Worm (Caenorhabditis elegans) whole organism, L4 larva: ENCODE data around the gene brc-2.
A peak's percentile ranks its signal among the peaks of the same experiment; 100 is the strongest.

Experiments
- D1046.2 ChIP-seq: fragments of 200-800 bp; sonication (Bioruptor generic); IDR thresholded peaks from 2 replicates; pipeline ENCODE4 v1.3.6; 2022; ENCODE audit warnings: missing genetic modification characterization, missing compliant biosample characterization
- F37D6.2 ChIP-seq: sonication (generic microtip); optimal IDR thresholded peaks from 2 replicates; lab custom pipeline; 2016; ENCODE audit warnings: mild to moderate bottlenecking, missing genetic modification characterization, missing compliant biosample characterization
- F44E2.7 ChIP-seq: fragments of 200-800 bp; sonication (Bioruptor generic); IDR thresholded peaks from 2 replicates; pipeline ENCODE4 v2.1.2; 2022; ENCODE audit warnings: missing genetic modification characterization, missing compliant biosample characterization
- F49E8.2 ChIP-seq: sonication (generic microtip); optimal IDR thresholded peaks from 2 replicates; lab custom pipeline; 2016; ENCODE audit warnings: missing compliant biosample characterization, mild to moderate bottlenecking, missing genetic modification characterization, borderline replicate concordance
- T26A8.4 ChIP-seq: fragments of 200-800 bp; sonication (Bioruptor generic); IDR thresholded peaks from 2 replicates; pipeline ENCODE4 v1.3.6; 2022; ENCODE audit warnings: missing genetic modification characterization, missing compliant biosample characterization
- Y105C5A.15 ChIP-seq: fragments of 200-800 bp; sonication (Bioruptor generic); IDR thresholded peaks from 2 replicates; pipeline ENCODE4 v1.3.6; 2022; ENCODE audit warnings: missing genetic modification characterization, missing compliant biosample characterization
- Y48G9A.11 ChIP-seq: fragments of 200-800 bp; sonication (Bioruptor generic); IDR thresholded peaks from 2 replicates; pipeline ENCODE4 v1.3.6; 2022; ENCODE audit warnings: missing genetic modification reagents, missing genetic modification characterization, missing compliant biosample characterization
- Y5F2A.4 ChIP-seq: fragments of 200-800 bp; sonication (Bioruptor generic); optimal IDR thresholded peaks from 2 replicates; lab custom pipeline; 2018; ENCODE audit warnings: mild to moderate bottlenecking, missing genetic modification characterization, missing compliant biosample characterization
- ZK546.5 ChIP-seq, 2 experiments: sonication (generic microtip); optimal IDR thresholded peaks; 2 replicates each; lab custom pipeline; 2017; ENCODE audit warnings: missing biosample characterization in 2 of 2, missing genetic modification characterization in 2 of 2
- aha-1 ChIP-seq: fragments of 150-350 bp; peaks from one replicate; lab custom pipeline; 2014; ENCODE audit warnings: missing biosample characterization, missing genetic modification characterization
- ama-1 ChIP-seq: fragments of 150-350 bp; optimal IDR thresholded peaks from 2 replicates; lab custom pipeline; 2014; ENCODE audit warnings: inconsistent platforms, mixed read lengths
- ceh-44 ChIP-seq: fragments of 200-800 bp; sonication (Bioruptor generic); IDR thresholded peaks from 2 replicates; pipeline ENCODE4 v1.3.6; 2022; ENCODE audit warnings: missing genetic modification reagents, missing genetic modification characterization, missing compliant biosample characterization
- ceh-62 ChIP-seq: sonication (generic microtip); optimal IDR thresholded peaks from 2 replicates; lab custom pipeline; 2017; ENCODE audit warnings: missing biosample characterization, missing genetic modification characterization
- ctbp-1 ChIP-seq: fragments of 200-800 bp; sonication (Bioruptor generic); IDR thresholded peaks from 2 replicates; pipeline ENCODE4 v1.3.6; 2022; ENCODE audit warnings: missing genetic modification reagents, missing genetic modification characterization, missing compliant biosample characterization
- daf-12 ChIP-seq: fragments of 150-350 bp; optimal IDR thresholded peaks from 2 replicates; lab custom pipeline; 2014; ENCODE audit warnings: missing biosample characterization, missing genetic modification reagents, missing genetic modification characterization
- daf-8 ChIP-seq: fragments of 200-800 bp; sonication (Bioruptor generic); IDR thresholded peaks from 2 replicates; pipeline ENCODE4 v1.3.6; 2022; ENCODE audit warnings: missing genetic modification characterization, missing compliant biosample characterization
- dmd-6 ChIP-seq: fragments of 200-800 bp; sonication (Bioruptor generic); IDR thresholded peaks from 2 replicates; pipeline ENCODE4 v1.3.6; 2022; ENCODE audit warnings: missing genetic modification reagents, missing genetic modification characterization, missing compliant biosample characterization
- duxl-1 ChIP-seq: sonication (generic microtip); optimal IDR thresholded peaks from 2 replicates; lab custom pipeline; 2016; ENCODE audit warnings: mild to moderate bottlenecking, missing genetic modification characterization, moderate library complexity, missing compliant biosample characterization; ENCODE audit not compliant: poor library complexity
- egl-27 ChIP-seq: sonication (generic microtip); optimal IDR thresholded peaks from 3 replicates; lab custom pipeline; 2017; ENCODE audit warnings: missing biosample characterization, missing genetic modification reagents, missing genetic modification characterization
- fos-1 ChIP-seq: fragments of 150-350 bp; optimal IDR thresholded peaks from 2 replicates; lab custom pipeline; 2014; ENCODE audit warnings: missing biosample characterization, missing genetic modification characterization
- gei-8 ChIP-seq: fragments of 200-800 bp; sonication (Bioruptor generic); optimal IDR thresholded peaks from 2 replicates; lab custom pipeline; 2018; ENCODE audit warnings: mild to moderate bottlenecking, missing genetic modification characterization, missing compliant biosample characterization
- hif-1 ChIP-seq, 2 experiments: sonication (generic microtip); optimal IDR thresholded peaks; 2 replicates each; lab custom pipeline; 2016 to 2017; ENCODE audit warnings: missing compliant biosample characterization in 2 of 2, missing genetic modification characterization in 2 of 2, missing genetic modification reagents in 2 of 2, missing genotype in 2 of 2, mild to moderate bottlenecking in 1 of 2
- hlh-30 ChIP-seq: sonication (generic microtip); optimal IDR thresholded peaks from 2 replicates; lab custom pipeline; 2017; ENCODE audit warnings: antibody characterized with exemption, mild to moderate bottlenecking, missing genetic modification characterization, missing compliant biosample characterization; ENCODE audit not compliant: insufficient read depth
- lim-7 ChIP-seq: fragments of 200-800 bp; sonication (Bioruptor generic); IDR thresholded peaks from 2 replicates; pipeline ENCODE4 v1.3.6; 2022; ENCODE audit warnings: missing genetic modification characterization, missing compliant biosample characterization
- lin-1 ChIP-seq: fragments of 200-800 bp; sonication (Bioruptor generic); IDR thresholded peaks from 2 replicates; pipeline ENCODE4 v1.3.6; 2022; ENCODE audit warnings: missing genetic modification reagents, missing genetic modification characterization, missing compliant biosample characterization
- lin-38 ChIP-seq: fragments of 200-800 bp; sonication (Bioruptor generic); IDR thresholded peaks from 2 replicates; pipeline ENCODE4 v1.3.6; 2022; ENCODE audit warnings: missing genetic modification reagents, missing genetic modification characterization, missing compliant biosample characterization
- lsy-2 ChIP-seq, 2 experiments: fragments of 150-350 bp in 1 of 2; sonication (generic microtip) in 1 of 2; optimal IDR thresholded peaks; 2 replicates each; lab custom pipeline; 2014 to 2017; ENCODE audit warnings: missing biosample characterization in 2 of 2, missing genetic modification characterization in 2 of 2
- madf-5 ChIP-seq, 2 experiments: fragments of 200-800 bp; sonication (Bioruptor generic); IDR thresholded peaks; 2 replicates each; pipeline ENCODE4 v1.3.6; 2022; ENCODE audit warnings: missing compliant biosample characterization in 2 of 2, missing genetic modification characterization in 2 of 2
- mep-1 ChIP-seq: fragments of 150-350 bp; sonication (generic microtip); optimal IDR thresholded peaks from 3 replicates; lab custom pipeline; 2014; ENCODE audit warnings: missing biosample characterization, missing genetic modification characterization
- mes-2 ChIP-seq: sonication (generic microtip); optimal IDR thresholded peaks from 2 replicates; lab custom pipeline; 2016; ENCODE audit warnings: missing genotype, mild to moderate bottlenecking, missing genetic modification characterization, missing compliant biosample characterization; ENCODE audit not compliant: poor library complexity, severe bottlenecking
- nhr-11 ChIP-seq: fragments of 150-350 bp; optimal IDR thresholded peaks from 2 replicates; lab custom pipeline; 2014; ENCODE audit warnings: missing biosample characterization, missing genetic modification characterization
- nhr-111 ChIP-seq: fragments of 200-800 bp; sonication (Bioruptor generic); optimal IDR thresholded peaks from 2 replicates; lab custom pipeline; 2018; ENCODE audit warnings: mild to moderate bottlenecking, missing genetic modification characterization, missing compliant biosample characterization
- nhr-28 ChIP-seq: fragments of 150-350 bp; optimal IDR thresholded peaks from 2 replicates; lab custom pipeline; 2014; ENCODE audit warnings: missing biosample characterization, missing genetic modification characterization
- nhr-42 ChIP-seq: fragments of 200-800 bp; sonication (Bioruptor generic); IDR thresholded peaks from 2 replicates; pipeline ENCODE4 v1.3.6; 2022; ENCODE audit warnings: missing genetic modification characterization, missing compliant biosample characterization
- nhr-76 ChIP-seq: fragments of 150-350 bp; optimal IDR thresholded peaks from 2 replicates; lab custom pipeline; 2014; ENCODE audit warnings: missing biosample characterization, missing genetic modification characterization
- nhr-77 ChIP-seq: fragments of 150-350 bp; optimal IDR thresholded peaks from 2 replicates; lab custom pipeline; 2014; ENCODE audit warnings: missing biosample characterization, missing genetic modification characterization
- pha-4 ChIP-seq, 2 experiments: fragments of 150-350 bp in 1 of 2; fragments of 200-800 bp in 1 of 2; sonication (Bioruptor generic) in 1 of 2; IDR thresholded peaks in 1 of 2; optimal IDR thresholded peaks in 1 of 2; 2 replicates each; pipeline versions ENCODE4 v1.3.6 to Lab custom; 2014 to 2022; ENCODE audit warnings: missing genetic modification characterization in 2 of 2, missing genetic modification reagents in 2 of 2, missing biosample characterization in 1 of 2, missing compliant biosample characterization in 1 of 2
- pqm-1 ChIP-seq: sonication (generic microtip); optimal IDR thresholded peaks from 2 replicates; lab custom pipeline; 2017; ENCODE audit warnings: missing biosample characterization, missing genetic modification characterization
- rbr-2 ChIP-seq: sonication (generic microtip); optimal IDR thresholded peaks from 2 replicates; lab custom pipeline; 2016; ENCODE audit warnings: missing genotype, missing genetic modification characterization, missing compliant biosample characterization
- sdz-12 ChIP-seq: fragments of 200-800 bp; sonication (Bioruptor generic); optimal IDR thresholded peaks from 2 replicates; lab custom pipeline; 2018; ENCODE audit warnings: mild to moderate bottlenecking, missing genetic modification characterization, missing compliant biosample characterization
- set-16 ChIP-seq: fragments of 200-800 bp; sonication (Bioruptor generic); IDR thresholded peaks from 2 replicates; pipeline ENCODE4 v1.3.6; 2022; ENCODE audit warnings: missing genetic modification reagents, missing genetic modification characterization, missing compliant biosample characterization
- snpc-1.2 ChIP-seq: fragments of 200-800 bp; sonication (Bioruptor generic); IDR thresholded peaks from 2 replicates; pipeline ENCODE4 v1.3.6; 2022; ENCODE audit warnings: missing genetic modification reagents, missing genetic modification characterization, missing compliant biosample characterization
- unc-130 ChIP-seq: sonication (generic microtip); optimal IDR thresholded peaks from 2 replicates; lab custom pipeline; 2016; ENCODE audit warnings: missing genetic modification reagents, missing genetic modification characterization, missing compliant biosample characterization
- zfp-2 ChIP-seq: sonication (generic microtip); optimal IDR thresholded peaks from 2 replicates; lab custom pipeline; 2016; ENCODE audit warnings: mild to moderate bottlenecking, missing genetic modification characterization, missing compliant biosample characterization
- zfp-3 ChIP-seq: fragments of 200-800 bp; sonication (Bioruptor generic); conservative IDR thresholded peaks from 2 replicates; pipeline ENCODE4 v1.3.6; 2022; ENCODE audit warnings: missing genetic modification reagents, missing genetic modification characterization, missing compliant biosample characterization
- ztf-11 ChIP-seq: fragments of 150-350 bp; optimal IDR thresholded peaks from 2 replicates; lab custom pipeline; 2014; ENCODE audit warnings: missing biosample characterization, missing genetic modification characterization
- ztf-7 ChIP-seq: fragments of 150-350 bp; optimal IDR thresholded peaks from 2 replicates; lab custom pipeline; 2014; ENCODE audit warnings: missing biosample characterization, missing genetic modification characterization

brc-2 gene

DNA sequence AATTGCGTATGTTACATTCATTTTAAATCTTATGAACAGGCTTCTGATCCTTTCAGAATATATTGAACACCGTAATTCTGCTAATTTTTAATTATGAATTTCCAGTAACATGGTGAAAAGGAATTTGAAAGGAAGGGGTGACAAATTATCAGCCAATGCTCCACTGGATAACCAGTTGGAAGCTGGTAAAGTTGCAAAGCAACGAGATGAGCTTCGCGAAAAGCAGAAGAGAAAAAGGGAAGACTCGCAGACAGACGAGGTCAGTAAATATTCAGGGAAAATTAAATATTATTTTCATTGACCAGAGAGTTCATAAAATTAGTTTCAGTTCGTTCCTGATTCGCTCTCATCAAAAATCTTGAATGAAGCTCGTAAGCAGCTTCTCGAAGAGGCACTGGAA, 29.0 kb upstream of the brc-2 start, which contains the start of gene byn-1:
byn-1 (plus strand) TSS at position 106 of the 400 bp plus-strand sequence.
- no peak for TF ChIP-seq hlh-30 (tag; lab: Kevin White, UChicago)
- 0 out of 2 replicates have a peak, but pooled peaks have one; percentile 9 for TF ChIP-seq Y105C5A.15 (GFP tag; lab: Robert Waterston, UW)
- TF ChIP-seq daf-12 (tag; lab: Kevin White, UChicago) = no peak
- no peak for TF ChIP-seq zfp-2 (tag; lab: Kevin White, UChicago)
- TF ChIP-seq F49E8.2 (tag; lab: Kevin White, UChicago) = peak; percentile 34
- peak; percentile 46; the same call in 1 of the 2 replicates for TF ChIP-seq Y48G9A.11
- no peak for TF ChIP-seq aha-1 (tag; lab: Kevin White, UChicago)
- peak; percentile 40; the same call in 1 of the 2 replicates for TF ChIP-seq T26A8.4
- TF ChIP-seq lin-38 (GFP tag; lab: Robert Waterston, UW) = peak; percentile 58
- TF ChIP-seq pha-4 (GFP tag; IDR thresholded peaks at IDR 0.05; lab: Robert Waterston, UW) = peak; percentile 54; the same call in 1 of the 2 replicates
- no peak for TF ChIP-seq pha-4 (tag; optimal IDR thresholded peaks at IDR 0.05; lab: Kevin White, UChicago)
- no peak for TF ChIP-seq egl-27 (tag; lab: Kevin White, UChicago)
- peak; percentile 8 for TF ChIP-seq duxl-1 (tag; lab: Kevin White, UChicago)
- TF ChIP-seq ama-1 (lab: Kevin White, UChicago) = peak; percentile 47
- TF ChIP-seq nhr-11 (tag; lab: Kevin White, UChicago) = no peak
- no peak for TF ChIP-seq lim-7 (GFP tag; lab: Robert Waterston, UW)
- TF ChIP-seq set-16 = no peak
- no peak for TF ChIP-seq nhr-111 (GFP tag; lab: Kevin White, UChicago)
- peak; percentile 51; the same call in 1 of the 2 replicates for TF ChIP-seq snpc-1.2 (GFP tag; lab: Robert Waterston, UW)
- TF ChIP-seq madf-5 (GFP tag; IDR thresholded peaks at IDR 0.05; lab: Robert Waterston, UW) = 0 out of 4 replicates have a peak, but pooled peaks of 1 of the 2 experiments have one; percentile 10
- TF ChIP-seq hif-1 (tag; optimal IDR thresholded peaks at IDR 0.05; lab: Kevin White, UChicago) = no peak
- peak; percentile 36 for TF ChIP-seq mes-2 (tag; lab: Kevin White, UChicago)
- TF ChIP-seq, all 104 proteins: peak for 11

DNA sequence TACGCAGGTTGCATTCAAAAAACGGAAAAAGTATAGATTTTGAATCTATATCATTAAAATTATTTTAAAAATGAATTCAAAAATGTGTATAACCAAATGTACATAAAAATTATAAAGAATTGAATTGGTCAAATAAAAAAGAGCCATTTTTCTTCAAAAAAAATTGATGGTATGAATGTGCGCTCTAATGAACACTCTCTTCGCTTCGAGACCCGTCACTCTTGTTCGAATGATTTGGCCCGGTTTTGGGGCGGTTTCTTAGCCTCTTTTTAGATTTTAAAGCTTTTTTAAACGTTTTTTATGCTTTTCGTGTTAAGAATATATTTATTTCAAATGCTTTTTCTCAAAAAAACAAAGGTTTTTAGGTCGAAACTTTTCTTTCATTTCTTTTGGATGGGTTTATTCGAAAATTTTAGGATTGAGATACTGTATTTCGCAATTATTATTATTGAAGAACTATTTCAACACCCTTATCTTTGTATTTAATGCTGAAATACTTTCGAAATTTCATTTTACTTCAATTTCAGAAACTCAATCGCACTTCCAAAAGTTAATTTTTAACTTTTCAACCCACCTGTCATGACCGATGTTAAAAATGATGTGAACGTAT, 26.8 kb upstream of the brc-2 start, which contains the start of gene inf-1:
inf-1 (plus strand) TSS at position 577 of the 610 bp plus-strand sequence.
- peak; percentile 65 for TF ChIP-seq mes-2 (tag; lab: Kevin White, UChicago)
- no peak for TF ChIP-seq sdz-12 (GFP tag; lab: Kevin White, UChicago)
- TF ChIP-seq zfp-3 = no peak
- no peak for TF ChIP-seq nhr-42 (GFP tag; lab: Robert Waterston, UW)
- TF ChIP-seq lin-1 (GFP tag; lab: Robert Waterston, UW) = no peak
- no peak for TF ChIP-seq aha-1 (tag; lab: Kevin White, UChicago)
- TF ChIP-seq mep-1 (tag; lab: Kevin White, UChicago) = peak; percentile 48
- no peak for TF ChIP-seq D1046.2 (GFP tag; lab: Robert Waterston, UW)
- no peak for TF ChIP-seq ceh-44 (GFP tag; lab: Robert Waterston, UW)
- TF ChIP-seq lsy-2 (tag; optimal IDR thresholded peaks at IDR 0.05; lab: Kevin White, UChicago) = peak in 1 of 2 experiments; percentile 82
- no peak for TF ChIP-seq Y5F2A.4 (GFP tag; lab: Kevin White, UChicago)
- TF ChIP-seq madf-5 (GFP tag; IDR thresholded peaks at IDR 0.05; lab: Robert Waterston, UW) = no peak
- no peak for TF ChIP-seq F37D6.2 (tag; lab: Kevin White, UChicago)
- no peak for TF ChIP-seq rbr-2 (tag; lab: Kevin White, UChicago)
- TF ChIP-seq F44E2.7 (GFP tag; lab: Robert Waterston, UW) = no peak
- no peak for TF ChIP-seq daf-8 (GFP tag; lab: Robert Waterston, UW)
- TF ChIP-seq ztf-11 (tag; lab: Kevin White, UChicago) = no peak
- TF ChIP-seq unc-130 (GFP tag; lab: Kevin White, UChicago) = no peak
- no peak for TF ChIP-seq fos-1 (tag; lab: Kevin White, UChicago)
- TF ChIP-seq zfp-2 (tag; lab: Kevin White, UChicago) = no peak
- no peak for TF ChIP-seq nhr-28 (tag; lab: Kevin White, UChicago)
- TF ChIP-seq nhr-77 (tag; lab: Kevin White, UChicago) = peak; percentile 10
- peak in 1 of 2 experiments; percentile 45 for TF ChIP-seq hif-1 (tag; optimal IDR thresholded peaks at IDR 0.05; lab: Kevin White, UChicago)
- TF ChIP-seq dmd-6 = no peak
- TF ChIP-seq gei-8 (GFP tag; lab: Kevin White, UChicago) = no peak
- no peak for TF ChIP-seq pqm-1 (tag; lab: Kevin White, UChicago)
- no peak for TF ChIP-seq ztf-7 (tag; lab: Kevin White, UChicago)
- TF ChIP-seq F49E8.2 (tag; lab: Kevin White, UChicago) = no peak
- TF ChIP-seq ZK546.5 (tag; optimal IDR thresholded peaks at IDR 0.05; lab: Kevin White, UChicago) = no peak
- no peak for TF ChIP-seq ceh-62 (tag; lab: Kevin White, UChicago)
- TF ChIP-seq Y48G9A.11 = no peak
- TF ChIP-seq ctbp-1 (GFP tag; lab: Robert Waterston, UW) = no peak
- TF ChIP-seq nhr-76 (tag; lab: Kevin White, UChicago) = no peak
